Worm (Caenorhabditis elegans): Measurements from ENCODE around the gene act-4.

The act-4 gene

ce11 chrX:4957259-4957658 lies 3.2 kb upstream of the act-4 start, which contains the start of gene M03F4.4:
M03F4.4 (minus strand) TSS chrX:4957418.
- peak; percentile 81 for TF ChIP-seq unc-120 (tag; optimal IDR thresholded peaks at IDR 0.05; ENCODE audit: poor library complexity, severe bottlenecking)
- no peak for TF ChIP-seq nhr-76 (tag; optimal IDR thresholded peaks at IDR 0.05)
- no peak for TF ChIP-seq nhr-12 (tag; optimal IDR thresholded peaks at IDR 0.05)
- TF ChIP-seq elt-1 (tag; optimal IDR thresholded peaks at IDR 0.05; ENCODE audit: borderline replicate concordance, insufficient read depth) = no peak
- peak; percentile 55 for TF ChIP-seq unc-62 (GFP tag; optimal IDR thresholded peaks at IDR 0.05)
- no peak for TF ChIP-seq sem-2 (GFP tag; optimal IDR thresholded peaks at IDR 0.05)
- no peak for TF ChIP-seq snpc-4 (tag; optimal IDR thresholded peaks at IDR 0.05)
- TF ChIP-seq M03D4.4 (tag; optimal IDR thresholded peaks at IDR 0.05) = peak; percentile 4
- peak; percentile 25 for TF ChIP-seq nhr-237 (tag; optimal IDR thresholded peaks at IDR 0.05)
- no peak for TF ChIP-seq bed-3 (GFP tag; optimal IDR thresholded peaks at IDR 0.05)
- TF ChIP-seq hlh-1 (tag; optimal IDR thresholded peaks at IDR 0.05) = peak; percentile 70
- TF ChIP-seq lsy-2 (tag; optimal IDR thresholded peaks at IDR 0.05) = no peak
- no peak for TF ChIP-seq lin-32 (GFP tag; optimal IDR thresholded peaks at IDR 0.05)
- TF ChIP-seq ham-2 (GFP tag; optimal IDR thresholded peaks at IDR 0.05) = no peak
- no peak for TF ChIP-seq ceh-43 (GFP tag; optimal IDR thresholded peaks at IDR 0.05)
- no peak for TF ChIP-seq sptf-1 (tag; optimal IDR thresholded peaks at IDR 0.05)
- TF ChIP-seq drap-1 (GFP tag; optimal IDR thresholded peaks at IDR 0.05) = no peak

ce11 chrX:4958986-4959385 lies 1.4 kb upstream of the act-4 start:
- TF ChIP-seq mls-2 (tag; optimal IDR thresholded peaks at IDR 0.05) (no peak), ceh-39 (tag; optimal IDR thresholded peaks at IDR 0.05) (no peak), M03D4.4 (tag; optimal IDR thresholded peaks at IDR 0.05) (no peak), ceh-83 (GFP tag; optimal IDR thresholded peaks at IDR 0.05) (no peak), ham-2 (GFP tag; optimal IDR thresholded peaks at IDR 0.05) (no peak), lin-32 (GFP tag; optimal IDR thresholded peaks at IDR 0.05) (no peak), sptf-1 (tag; optimal IDR thresholded peaks at IDR 0.05) (no peak), hlh-1 (tag; optimal IDR thresholded peaks at IDR 0.05) (no peak), nhr-237 (tag; optimal IDR thresholded peaks at IDR 0.05) (no peak), nhr-28 (tag; optimal IDR thresholded peaks at IDR 0.05) (no peak), unc-39 (tag; optimal IDR thresholded peaks at IDR 0.05) (no peak), unc-120 (tag; optimal IDR thresholded peaks at IDR 0.05; ENCODE audit: poor library complexity, severe bottlenecking) (no peak)

ce11 chrX:4959440-4959839 lies 981 bp upstream of the act-4 start:
- TF ChIP-seq snpc-4 (tag; optimal IDR thresholded peaks at IDR 0.05) (no peak), blmp-1 (tag; optimal IDR thresholded peaks at IDR 0.05) (no peak), unc-39 (tag; optimal IDR thresholded peaks at IDR 0.05) (no peak), nhr-2 (tag; optimal IDR thresholded peaks at IDR 0.05) (no peak), mls-2 (tag; optimal IDR thresholded peaks at IDR 0.05) (no peak), hlh-1 (tag; optimal IDR thresholded peaks at IDR 0.05) (peak; percentile 1), ces-1 (GFP tag; optimal IDR thresholded peaks at IDR 0.05) (peak; percentile 3)

- TF ChIP-seq hlh-1 (tag; optimal IDR thresholded peaks at IDR 0.05) (peak; percentile 12), lin-13 (tag; optimal IDR thresholded peaks at IDR 0.05) (no peak), ceh-43 (GFP tag; optimal IDR thresholded peaks at IDR 0.05) (peak; percentile 34), mls-2 (tag; optimal IDR thresholded peaks at IDR 0.05) (peak; percentile 25), unc-120 (tag; optimal IDR thresholded peaks at IDR 0.05; ENCODE audit: poor library complexity, severe bottlenecking) (no peak), sem-2 (GFP tag; optimal IDR thresholded peaks at IDR 0.05) (no peak), bed-3 (GFP tag; optimal IDR thresholded peaks at IDR 0.05) (no peak), nhr-76 (tag; optimal IDR thresholded peaks at IDR 0.05) (no peak), ztf-11 (tag; optimal IDR thresholded peaks at IDR 0.05) (peak; percentile 28), elt-1 (tag; optimal IDR thresholded peaks at IDR 0.05; ENCODE audit: borderline replicate concordance, insufficient read depth) (peak; percentile 42), ceh-83 (GFP tag; optimal IDR thresholded peaks at IDR 0.05) (peak; percentile 59), lin-32 (GFP tag; optimal IDR thresholded peaks at IDR 0.05) (no peak), nhr-2 (tag; optimal IDR thresholded peaks at IDR 0.05) (no peak), elt-3 (tag; optimal IDR thresholded peaks at IDR 0.05) (no peak), M03D4.4 (tag; optimal IDR thresholded peaks at IDR 0.05) (peak; percentile 16), sptf-1 (tag; optimal IDR thresholded peaks at IDR 0.05) (peak; percentile 72), ces-1 (GFP tag; optimal IDR thresholded peaks at IDR 0.05) (peak; percentile 38), drap-1 (GFP tag; optimal IDR thresholded peaks at IDR 0.05) (no peak)
Measured at ce11 chrX:4960910-4961680, 674 bp downstream of the act-4 start.
